Worm (Caenorhabditis elegans) whole organism, L4 larva: ENCODE data around the gene ttr-49.

ENCODE experiments used
- ZK546.5 ChIP-seq, 2 experiments: sonication (generic microtip); optimal IDR thresholded peaks; 2 replicates each; lab custom pipeline; 2017; ENCODE audit warnings: missing biosample characterization in 2 of 2, missing genetic modification characterization in 2 of 2
- ceh-82 ChIP-seq: sonication (generic microtip); optimal IDR thresholded peaks from 2 replicates; lab custom pipeline; 2017; ENCODE audit warnings: missing biosample characterization, missing genetic modification characterization
- ces-1 ChIP-seq: fragments of 150-350 bp; sonication (generic microtip); optimal IDR thresholded peaks from 4 replicates; lab custom pipeline; 2014; ENCODE audit warnings: missing biosample characterization, missing genetic modification reagents, missing genetic modification characterization
- dmd-6 ChIP-seq: fragments of 200-800 bp; sonication (Bioruptor generic); IDR thresholded peaks from 2 replicates; pipeline ENCODE4 v1.3.6; 2022; ENCODE audit warnings: missing genetic modification reagents, missing genetic modification characterization, missing compliant biosample characterization
- jun-1 ChIP-seq: fragments of 150-350 bp; optimal IDR thresholded peaks from 2 replicates; lab custom pipeline; 2014; ENCODE audit warnings: missing biosample characterization, missing genetic modification reagents, missing genetic modification characterization
- lin-39 ChIP-seq: fragments of 150-350 bp; optimal IDR thresholded peaks from 2 replicates; lab custom pipeline; 2014; ENCODE audit warnings: missing biosample characterization, missing genetic modification reagents, missing genetic modification characterization
- nhr-10 ChIP-seq: fragments of 150-350 bp; optimal IDR thresholded peaks from 2 replicates; lab custom pipeline; 2014; ENCODE audit warnings: missing biosample characterization, missing genetic modification characterization
- nhr-77 ChIP-seq: fragments of 150-350 bp; optimal IDR thresholded peaks from 2 replicates; lab custom pipeline; 2014; ENCODE audit warnings: missing biosample characterization, missing genetic modification characterization
- sdz-12 ChIP-seq: fragments of 200-800 bp; sonication (Bioruptor generic); optimal IDR thresholded peaks from 2 replicates; lab custom pipeline; 2018; ENCODE audit warnings: mild to moderate bottlenecking, missing genetic modification characterization, missing compliant biosample characterization
- unc-62 ChIP-seq, 3 experiments: fragments of 150-350 bp in 1 of 3; sonication (generic microtip); optimal IDR thresholded peaks in 2 of 3; peaks in 1 of 3; 1 replicate in 1 of 3; 2 replicates in 2 of 3; lab custom pipeline; 2014 to 2017; ENCODE audit warnings: missing biosample characterization in 3 of 3, missing genetic modification characterization in 3 of 3, missing genetic modification reagents in 3 of 3, missing genotype in 1 of 3
- zip-11 ChIP-seq: fragments of 200-800 bp; sonication (Bioruptor generic); IDR thresholded peaks from 2 replicates; pipeline ENCODE4 v1.3.6; 2022; ENCODE audit warnings: missing genetic modification characterization, missing compliant biosample characterization

DNA sequence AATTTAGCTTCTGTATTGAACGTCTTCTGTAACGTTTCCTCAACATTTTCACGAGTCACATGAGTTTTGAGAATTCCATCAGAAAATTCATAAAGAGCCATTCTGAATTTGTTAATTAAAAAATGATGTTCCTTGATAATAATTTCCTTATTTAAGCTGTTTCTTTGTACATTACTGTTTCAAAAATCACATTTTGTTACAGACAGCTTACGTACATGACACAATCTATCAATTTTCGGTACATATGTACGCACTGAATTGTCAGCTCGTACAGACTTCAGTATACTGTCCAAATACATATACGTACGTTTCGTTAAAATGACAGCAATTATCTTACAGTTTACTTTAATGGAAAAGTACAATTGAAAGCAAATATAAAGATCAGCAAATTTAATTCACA, 20.1 kb upstream of the ttr-49 start, which contains the start of gene E02C12.19:
- TF ChIP-seq ceh-82 (tag; lab: Kevin White, UChicago) (no peak), dmd-6 (GFP tag; lab: Robert Waterston, UW) (no peak), unc-62 (GFP tag; optimal IDR thresholded peaks at IDR 0.05 in 1 of 2; lab: Kevin White, UChicago) (no peak), unc-62 (tag; optimal IDR thresholded peaks at IDR 0.05; lab: Kevin White, UChicago) (no peak), jun-1 (tag; lab: Kevin White, UChicago) (no peak), lin-39 (no peak), nhr-10 (no peak), nhr-77 (tag; lab: Kevin White, UChicago) (no peak), zip-11 (GFP tag; lab: Robert Waterston, UW) (no peak), sdz-12 (GFP tag; lab: Kevin White, UChicago) (no peak), ZK546.5 (tag; optimal IDR thresholded peaks at IDR 0.05; lab: Kevin White, UChicago) (no peak), ces-1 (GFP tag; lab: Kevin White, UChicago) (no peak)
